Fruit fly (Drosophila melanogaster) whole organism, embryonic: ENCODE data around the gene CG4730.

Experiments used
- Bdp1 ChIP-seq: fragments of 200-800 bp; sonication (Bioruptor generic); optimal IDR thresholded peaks from 3 replicates; lab custom pipeline; 2016; ENCODE audit warnings: missing biosample characterization, missing genetic modification characterization
- CG17328 ChIP-seq: fragments of 200-800 bp; sonication (Bioruptor generic); IDR thresholded peaks from 2 replicates; pipeline ENCODE4 v1.3.6; 2022; ENCODE audit warnings: missing biosample characterization, missing genetic modification characterization
- CG17385 ChIP-seq: fragments of 200-800 bp; sonication (Bioruptor generic); optimal IDR thresholded peaks from 3 replicates; lab custom pipeline; 2018; ENCODE audit warnings: missing biosample characterization, mild to moderate bottlenecking, missing genetic modification characterization
- CG17912 ChIP-seq: fragments of 200-800 bp; sonication (Bioruptor generic); optimal IDR thresholded peaks from 2 replicates; lab custom pipeline; 2018; ENCODE audit warnings: missing biosample characterization, mild to moderate bottlenecking, missing genetic modification characterization
- CG18764 ChIP-seq: fragments of 200-800 bp; sonication (Bioruptor generic); optimal IDR thresholded peaks from 3 replicates; lab custom pipeline; 2016; ENCODE audit warnings: missing biosample characterization, missing genetic modification characterization
- CG2202 ChIP-seq: fragments of 200-800 bp; sonication (Bioruptor generic); optimal IDR thresholded peaks from 2 replicates; lab custom pipeline; 2018; ENCODE audit warnings: missing biosample characterization, mild to moderate bottlenecking, missing genetic modification characterization
- CG31365 ChIP-seq: fragments of 200-800 bp; sonication (Bioruptor generic); optimal IDR thresholded peaks from 2 replicates; lab custom pipeline; 2018; ENCODE audit warnings: missing biosample characterization, mild to moderate bottlenecking, missing genetic modification characterization
- CG42726 ChIP-seq: fragments of 200-800 bp; sonication (Bioruptor generic); IDR thresholded peaks from 2 replicates; pipeline ENCODE4 v1.3.6; 2022; ENCODE audit warnings: missing biosample characterization, missing genetic modification characterization; ENCODE audit not compliant: partially characterized antibody
- CG6765 ChIP-seq: fragments of 200-800 bp; sonication (Bioruptor generic); optimal IDR thresholded peaks from 3 replicates; lab custom pipeline; 2017; ENCODE audit warnings: missing biosample characterization, mild to moderate bottlenecking, missing genetic modification characterization
- CG9437 ChIP-seq: fragments of 200-800 bp; sonication (Bioruptor generic); optimal IDR thresholded peaks from 2 replicates; lab custom pipeline; 2018; ENCODE audit warnings: missing biosample characterization, mild to moderate bottlenecking, missing genetic modification characterization
- CG9727 ChIP-seq: fragments of 200-800 bp; sonication (Bioruptor generic); optimal IDR thresholded peaks from 3 replicates; lab custom pipeline; 2017; ENCODE audit warnings: missing biosample characterization, mild to moderate bottlenecking, missing genetic modification characterization
- CG9932 ChIP-seq: fragments of 200-800 bp; sonication (Bioruptor generic); IDR thresholded peaks from 2 replicates; pipeline ENCODE4 v1.3.6; 2022; ENCODE audit warnings: missing biosample characterization, missing genetic modification characterization
- D ChIP-seq, 2 experiments: fragments of 200-800 bp in 1 of 2; fragments of >200 bp in 1 of 2; sonication (Bioruptor generic) in 1 of 2; optimal IDR thresholded peaks; 2 replicates in 1 of 2; 3 replicates in 1 of 2; lab custom pipeline; 2017; ENCODE audit warnings: mild to moderate bottlenecking in 1 of 2, missing biosample characterization in 1 of 2, missing genetic modification characterization in 1 of 2, missing genetic modification reagents in 1 of 2
- Dad ChIP-seq: fragments of 200-800 bp; sonication (Bioruptor generic); optimal IDR thresholded peaks from 3 replicates; lab custom pipeline; 2016; ENCODE audit warnings: missing biosample characterization, missing genetic modification characterization
- Dip2 ChIP-seq: fragments of 200-800 bp; sonication (Bioruptor generic); IDR thresholded peaks from 2 replicates; pipeline ENCODE4 v1.3.6; 2022; ENCODE audit warnings: missing biosample characterization, missing genetic modification characterization
- Dll ChIP-seq: fragments of 200-800 bp; sonication (Bioruptor generic); IDR thresholded peaks from 4 replicates; pipeline ENCODE4 v1.3.6; 2022; ENCODE audit warnings: missing biosample characterization, missing genetic modification characterization; ENCODE audit not compliant: partially characterized antibody
- Elba2 ChIP-seq: fragments of 200-800 bp; sonication (Bioruptor generic); optimal IDR thresholded peaks from 3 replicates; lab custom pipeline; 2016; ENCODE audit warnings: missing biosample characterization, missing genetic modification characterization
- Gug ChIP-seq: fragments of 200-800 bp; sonication (Bioruptor generic); IDR thresholded peaks from 4 replicates; pipeline ENCODE4 v1.3.6; 2022; ENCODE audit warnings: missing biosample characterization, missing genetic modification characterization
- Kr ChIP-seq: fragments of 200-800 bp; sonication (Bioruptor generic); optimal IDR thresholded peaks from 2 replicates; lab custom pipeline; 2017; ENCODE audit warnings: missing biosample characterization, mild to moderate bottlenecking, missing genetic modification characterization
- Lim3 ChIP-seq: fragments of 200-800 bp; sonication (Bioruptor generic); IDR thresholded peaks from 2 replicates; pipeline ENCODE4 v1.3.6; 2022; ENCODE audit warnings: missing biosample characterization, missing genetic modification characterization
- Nf-YB ChIP-seq: fragments of 200-800 bp; sonication (Bioruptor generic); optimal IDR thresholded peaks from 3 replicates; lab custom pipeline; 2019; ENCODE audit warnings: missing biosample characterization, mild to moderate bottlenecking, missing genetic modification characterization, moderate library complexity
- Pdp1 ChIP-seq, 2 experiments: fragments of 200-800 bp; sonication (Bioruptor generic); optimal IDR thresholded peaks; 3 replicates each; lab custom pipeline; 2016; ENCODE audit warnings: missing biosample characterization in 2 of 2, missing genetic modification characterization in 2 of 2, mild to moderate bottlenecking in 1 of 2, moderate library complexity in 1 of 2
- Ptx1 ChIP-seq: fragments of 200-800 bp; sonication (Bioruptor generic); IDR thresholded peaks from 2 replicates; pipeline ENCODE4 v1.3.6; 2022; ENCODE audit warnings: missing biosample characterization, missing genetic modification characterization
- Side ChIP-seq: fragments of 200-800 bp; sonication (Bioruptor generic); optimal IDR thresholded peaks from 2 replicates; lab custom pipeline; 2016; ENCODE audit warnings: missing biosample characterization, missing genetic modification characterization
- Stat92E ChIP-seq, 3 experiments: fragments of >200 bp in 2 of 3; fragments of 200-800 bp in 1 of 3; sonication (Bioruptor generic) in 1 of 3; optimal IDR thresholded peaks; 2 replicates each; lab custom pipeline; 2017 to 2019; ENCODE audit warnings: missing biosample characterization in 3 of 3, missing genetic modification characterization in 3 of 3, mild to moderate bottlenecking in 1 of 3, moderate library complexity in 1 of 3
- Xbp1 ChIP-seq: fragments of 200-800 bp; sonication (Bioruptor generic); optimal IDR thresholded peaks from 3 replicates; lab custom pipeline; 2016; ENCODE audit warnings: missing biosample characterization, mild to moderate bottlenecking, missing genetic modification characterization
- amos ChIP-seq: fragments of 200-800 bp; sonication (Bioruptor generic); IDR thresholded peaks from 2 replicates; pipeline ENCODE4 v1.3.6; 2022; ENCODE audit warnings: missing biosample characterization, missing genetic modification characterization; ENCODE audit not compliant: partially characterized antibody
- caup ChIP-seq: fragments of 200-800 bp; sonication (Bioruptor generic); optimal IDR thresholded peaks from 3 replicates; lab custom pipeline; 2017; ENCODE audit warnings: missing biosample characterization, mild to moderate bottlenecking, missing genetic modification characterization, moderate library complexity; ENCODE audit not compliant: severe bottlenecking
- cg ChIP-seq: fragments of 200-800 bp; sonication (Bioruptor generic); optimal IDR thresholded peaks from 3 replicates; lab custom pipeline; 2019; ENCODE audit warnings: missing biosample characterization, mild to moderate bottlenecking, missing genetic modification characterization, moderate library complexity
- croc ChIP-seq: fragments of 200-800 bp; sonication (Bioruptor generic); conservative IDR thresholded peaks from 3 replicates; pipeline ENCODE4 v1.3.6; 2022; ENCODE audit warnings: missing biosample characterization, missing genetic modification characterization
- crol ChIP-seq: fragments of 200-800 bp; sonication (Bioruptor generic); IDR thresholded peaks from 2 replicates; pipeline ENCODE4 v1.3.6; 2022; ENCODE audit warnings: missing biosample characterization, missing genetic modification characterization
- crp ChIP-seq, 2 experiments: fragments of 200-800 bp; sonication (Bioruptor generic); optimal IDR thresholded peaks; 2 replicates in 1 of 2; 3 replicates in 1 of 2; lab custom pipeline; 2017; ENCODE audit warnings: missing biosample characterization in 2 of 2, missing genetic modification characterization in 2 of 2, mild to moderate bottlenecking in 1 of 2, moderate library complexity in 1 of 2
- cwo ChIP-seq: fragments of 200-800 bp; sonication (Bioruptor generic); optimal IDR thresholded peaks from 3 replicates; lab custom pipeline; 2017; ENCODE audit warnings: missing biosample characterization, missing genetic modification characterization, mild to moderate bottlenecking, moderate library complexity, missing genetic modification reagents
- dimm ChIP-seq: fragments of 200-800 bp; sonication (Bioruptor generic); IDR thresholded peaks from 2 replicates; pipeline ENCODE4 v1.3.6; 2022; ENCODE audit warnings: missing biosample characterization, missing genetic modification characterization
- ems ChIP-seq: fragments of 200-800 bp; sonication (Bioruptor generic); optimal IDR thresholded peaks from 3 replicates; lab custom pipeline; 2016; ENCODE audit warnings: missing biosample characterization, missing genetic modification characterization
- fru ChIP-seq: fragments of >200 bp; optimal IDR thresholded peaks from 2 replicates; lab custom pipeline; 2017
- p53 ChIP-seq: fragments of 200-800 bp; sonication (Bioruptor generic); optimal IDR thresholded peaks from 2 replicates; lab custom pipeline; 2016; ENCODE audit warnings: missing biosample characterization, missing genetic modification characterization
- pho ChIP-seq: fragments of 200-800 bp; sonication (Bioruptor generic); optimal IDR thresholded peaks from 2 replicates; lab custom pipeline; 2016; ENCODE audit warnings: missing biosample characterization, missing genetic modification characterization
- ranshi ChIP-seq: fragments of 200-800 bp; sonication (Bioruptor generic); IDR thresholded peaks from 2 replicates; pipeline ENCODE4 v1.3.6; 2022; ENCODE audit warnings: missing biosample characterization, missing genetic modification characterization
- schlank ChIP-seq: fragments of 200-800 bp; sonication (Bioruptor generic); optimal IDR thresholded peaks from 2 replicates; lab custom pipeline; 2018; ENCODE audit warnings: missing biosample characterization, mild to moderate bottlenecking, missing genetic modification characterization
- sens ChIP-seq: fragments of 200-800 bp; sonication (Bioruptor generic); peaks from one replicate; lab custom pipeline; 2016; ENCODE audit warnings: missing biosample characterization, missing genetic modification characterization
- sens-2 ChIP-seq: fragments of 200-800 bp; sonication (Bioruptor generic); IDR thresholded peaks from 2 replicates; pipeline ENCODE4 v1.3.6; 2022; ENCODE audit warnings: missing biosample characterization, missing genetic modification characterization
- seq ChIP-seq: fragments of 200-800 bp; sonication (Bioruptor generic); IDR thresholded peaks from 2 replicates; pipeline ENCODE4 v1.3.6; 2022; ENCODE audit warnings: missing biosample characterization, missing genetic modification characterization
- ssp ChIP-seq: fragments of 200-800 bp; sonication (Bioruptor generic); IDR thresholded peaks from 2 replicates; pipeline ENCODE4 v1.3.6; 2022; ENCODE audit warnings: missing biosample characterization, missing genetic modification characterization
- sug ChIP-seq: fragments of 200-800 bp; optimal IDR thresholded peaks from 2 replicates; lab custom pipeline; 2019; ENCODE audit warnings: missing biosample characterization, mild to moderate bottlenecking, missing genetic modification characterization, moderate library complexity
- wor ChIP-seq: fragments of 200-800 bp; sonication (Bioruptor generic); IDR thresholded peaks from 2 replicates; pipeline ENCODE4 v1.3.6; 2022; ENCODE audit warnings: missing biosample characterization, missing genetic modification characterization
- zen2 ChIP-seq: fragments of 200-800 bp; sonication (Bioruptor generic); IDR thresholded peaks from 3 replicates; pipeline ENCODE4 v1.3.6; 2022; ENCODE audit warnings: missing biosample characterization, missing genetic modification characterization; ENCODE audit not compliant: partially characterized antibody
- zfh1 ChIP-seq: fragments of 200-800 bp; sonication (Bioruptor generic); IDR thresholded peaks from 3 replicates; pipeline ENCODE4 v1.3.6; 2022; ENCODE audit warnings: missing biosample characterization, missing genetic modification characterization

The CG4730 gene

DNA sequence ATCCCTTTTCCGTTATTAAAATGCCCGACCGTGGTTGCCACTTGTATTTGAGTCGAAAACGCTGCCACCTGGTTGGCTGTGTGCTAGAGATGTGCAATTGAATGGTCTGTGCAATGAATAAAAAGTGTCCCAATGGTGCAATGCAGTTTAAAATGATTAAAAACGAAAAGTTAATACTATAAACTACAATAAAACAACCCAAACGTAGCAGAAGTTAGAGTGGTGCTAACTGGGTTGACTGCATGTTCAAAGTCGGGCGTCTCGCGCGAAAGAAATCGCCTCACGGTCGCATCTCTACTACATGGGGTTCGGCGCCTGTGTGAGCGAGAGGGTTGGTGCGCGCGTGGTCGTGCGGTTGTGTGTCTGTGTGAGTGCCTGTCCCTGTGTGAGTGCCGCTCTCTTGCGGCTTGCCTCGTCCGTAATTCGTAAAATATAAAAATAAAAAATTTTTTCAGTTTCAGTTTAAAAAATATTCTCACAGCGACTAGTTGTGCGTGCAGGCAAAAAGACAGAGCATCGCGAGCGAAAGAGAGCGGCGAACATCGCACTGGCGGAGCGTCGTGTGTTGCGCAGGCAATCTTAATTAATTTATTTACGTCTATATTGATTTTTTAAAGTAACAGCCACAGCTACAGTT, 31.5 kb downstream of the CG4730 start (continued):
- TF ChIP-seq CG17912: peak; percentile 79
- TF ChIP-seq CG42726 (GFP tag; lab: Robert Waterston, UW): peak; percentile 51; the same call in 1 of the 2 replicates
- peak; percentile 91 for TF ChIP-seq caup
- TF ChIP-seq Stat92E (GFP tag; optimal IDR thresholded peaks at IDR 0.05; lab: Kevin White, UChicago): peak in 1 of 3 experiments; percentile 89
- peak; percentile 77 for TF ChIP-seq dimm (GFP tag; lab: Robert Waterston, UW)
- peak; percentile 91 for TF ChIP-seq p53
- TF ChIP-seq D (optimal IDR thresholded peaks at IDR 0.05; lab: Kevin White, UChicago): no peak
- peak; percentile 86 for TF ChIP-seq D (GFP tag; optimal IDR thresholded peaks at IDR 0.05; lab: Kevin White, UChicago)
- peak; percentile 96 for TF ChIP-seq sug (tag; lab: Kevin White, UChicago)
- TF ChIP-seq Ptx1: peak; percentile 93
- TF ChIP-seq crol (GFP tag; lab: Robert Waterston, UW): peak; percentile 55
- TF ChIP-seq zen2 (GFP tag; lab: Robert Waterston, UW): 0 out of 3 replicates have a peak, but pooled peaks have one; percentile 66
- TF ChIP-seq crp (GFP tag; optimal IDR thresholded peaks at IDR 0.05; lab: Kevin White, UChicago): peak in 1 of 2 experiments; percentile 62
- TF ChIP-seq CG6765 (GFP tag; lab: Kevin White, UChicago): peak; percentile 81
- TF ChIP-seq Elba2 (GFP tag; lab: Kevin White, UChicago): peak; percentile 74
- peak; percentile 54; the same call in 1 of the 2 replicates for TF ChIP-seq Dip2 (GFP tag; lab: Robert Waterston, UW)
- peak; percentile 82 for TF ChIP-seq schlank (tag; lab: Kevin White, UChicago)
- peak; percentile 83 for TF ChIP-seq amos
- TF ChIP-seq sens-2 (GFP tag; lab: Robert Waterston, UW): peak; percentile 80
- TF ChIP-seq croc: peak; percentile 81
- peak; percentile 93 for TF ChIP-seq seq (GFP tag; lab: Robert Waterston, UW)
- peak; percentile 96 for TF ChIP-seq Dad (GFP tag; lab: Kevin White, UChicago)
- peak; percentile 85 for TF ChIP-seq CG17385 (GFP tag; lab: Kevin White, UChicago)
- TF ChIP-seq Nf-YB: peak; percentile 73
- TF ChIP-seq wor (GFP tag; lab: Robert Waterston, UW): peak; percentile 81; the same call in 1 of the 2 replicates
- peak; percentile 96 for TF ChIP-seq Gug (GFP tag; lab: Robert Waterston, UW)
- TF ChIP-seq Pdp1 (GFP tag; optimal IDR thresholded peaks at IDR 0.05; lab: Kevin White, UChicago): peak; percentile 87 to 96
- TF ChIP-seq ems (GFP tag; lab: Kevin White, UChicago): peak; percentile 93
- no peak for TF ChIP-seq fru (lab: Kevin White, UChicago)
- TF ChIP-seq pho: peak; percentile 96
- TF ChIP-seq CG2202 (tag; lab: Kevin White, UChicago): peak; percentile 78
- peak; percentile 92 for TF ChIP-seq CG9727 (GFP tag; lab: Kevin White, UChicago)
- TF ChIP-seq Lim3: peak; percentile 73
- peak; percentile 80 for TF ChIP-seq CG9437 (GFP tag; lab: Kevin White, UChicago)
- TF ChIP-seq Xbp1 (GFP tag; lab: Kevin White, UChicago): peak; percentile 96
- peak; percentile 74 for TF ChIP-seq Kr
- peak; percentile 97 for TF ChIP-seq Dll
- TF ChIP-seq cg (GFP tag; lab: Kevin White, UChicago): peak; percentile 97
- peak; percentile 78 for TF ChIP-seq cwo (GFP tag; lab: Kevin White, UChicago)
- peak; percentile 87 for TF ChIP-seq CG18764 (GFP tag; lab: Kevin White, UChicago)
- TF ChIP-seq zfh1: peak; percentile 91
- peak; percentile 81 for TF ChIP-seq Bdp1 (GFP tag; lab: Kevin White, UChicago)
- TF ChIP-seq ssp (GFP tag; lab: Robert Waterston, UW): peak; percentile 84
- TF ChIP-seq CG9932 (GFP tag; lab: Robert Waterston, UW): peak; percentile 98
- TF ChIP-seq CG17328 (GFP tag; lab: Robert Waterston, UW): peak; percentile 90
- peak; percentile 96 for TF ChIP-seq Side (GFP tag; lab: Kevin White, UChicago)
- TF ChIP-seq sens (GFP tag; lab: Kevin White, UChicago): peak; percentile 99
- peak; percentile 61 for TF ChIP-seq CG31365 (tag; lab: Kevin White, UChicago)
- TF ChIP-seq ranshi (GFP tag; lab: Robert Waterston, UW): peak; percentile 93
